Fruit fly (Drosophila melanogaster): ENCODE results near the gene CG4020.

- TF ChIP-seq CG17806 (tag; optimal IDR thresholded peaks at IDR 0.05) (no peak), EcR (GFP tag; optimal IDR thresholded peaks at IDR 0.05) (no peak), CG10348 (GFP tag; IDR thresholded peaks at IDR 0.05) (no peak), CG4496 (GFP tag; IDR thresholded peaks at IDR 0.05) (no peak)
Observed at dm6 chrX:5949951-5950350, 44.4 kb downstream of the CG4020 start, which contains the start of gene CG32755.
